Worm (Caenorhabditis elegans) whole organism, young adult: ENCODE results near the gene bicd-1.

Source experiments
- C06A6.2 ChIP-seq: fragments of 200-800 bp; sonication (Bioruptor generic); conservative IDR thresholded peaks from 2 replicates; pipeline ENCODE4 v1.3.6; 2022; ENCODE audit warnings: missing genetic modification characterization, missing compliant biosample characterization
- F55B11.4 ChIP-seq: sonication (generic microtip); optimal IDR thresholded peaks from 2 replicates; lab custom pipeline; 2016; ENCODE audit warnings: missing compliant biosample characterization, missing genetic modification characterization, borderline replicate concordance; ENCODE audit not compliant: insufficient read depth
- ZK185.1 ChIP-seq: sonication (generic microtip); optimal IDR thresholded peaks from 2 replicates; lab custom pipeline; 2016; ENCODE audit warnings: mild to moderate bottlenecking, missing genetic modification characterization, missing compliant biosample characterization; ENCODE audit not compliant: poor library complexity, severe bottlenecking
- ama-1 ChIP-seq, 3 experiments: fragments of 150-350 bp in 1 of 3; sonication (generic microtip) in 2 of 3; optimal IDR thresholded peaks; 2 replicates each; lab custom pipeline; 2014 to 2018; ENCODE audit warnings: missing biosample characterization in 2 of 3, missing genetic modification characterization in 2 of 3, missing genetic modification reagents in 2 of 3
- dox-1 ChIP-seq: fragments of 200-800 bp; sonication (Bioruptor generic); IDR thresholded peaks from 2 replicates; pipeline ENCODE4 v1.3.6; 2022; ENCODE audit warnings: missing genetic modification reagents, missing genetic modification characterization, missing compliant biosample characterization
- dpl-1 ChIP-seq: fragments of 150-350 bp; optimal IDR thresholded peaks from 2 replicates; lab custom pipeline; 2014; ENCODE audit warnings: missing biosample characterization, missing genetic modification reagents, missing genetic modification characterization
- nfya-2 ChIP-seq: fragments of 200-800 bp; sonication (Bioruptor generic); IDR thresholded peaks from 2 replicates; pipeline ENCODE4 v1.3.6; 2022; ENCODE audit warnings: missing genetic modification reagents, missing genetic modification characterization, missing compliant biosample characterization
- nhr-27 ChIP-seq: fragments of 200-800 bp; sonication (Bioruptor generic); optimal IDR thresholded peaks from 2 replicates; lab custom pipeline; 2018; ENCODE audit warnings: mild to moderate bottlenecking, missing genetic modification characterization, moderate library complexity, missing compliant biosample characterization
- unc-62 ChIP-seq: fragments of 150-350 bp; optimal IDR thresholded peaks from 2 replicates; lab custom pipeline; 2014; ENCODE audit warnings: missing biosample characterization, missing genetic modification reagents, missing genetic modification characterization
- zfh-2 ChIP-seq: fragments of 200-800 bp; sonication (Bioruptor generic); conservative IDR thresholded peaks from 2 replicates; pipeline ENCODE4 v1.3.6; 2022; ENCODE audit warnings: missing genetic modification reagents, missing genetic modification characterization, missing compliant biosample characterization
- ztf-26 ChIP-seq: sonication (generic microtip); optimal IDR thresholded peaks from 2 replicates; lab custom pipeline; 2017; ENCODE audit warnings: missing genetic modification characterization, missing compliant biosample characterization
- ztf-3 ChIP-seq: fragments of 200-800 bp; sonication (Bioruptor generic); optimal IDR thresholded peaks from 2 replicates; lab custom pipeline; 2018; ENCODE audit warnings: mild to moderate bottlenecking, missing genetic modification characterization, missing compliant biosample characterization

ce11 chrIV:6548609-6549008 lies 23.5 kb downstream of the bicd-1 start, which contains the start of gene fan-1:
- no peak for TF ChIP-seq ZK185.1 (tag; lab: Kevin White, UChicago)
- TF ChIP-seq F55B11.4 (tag; lab: Kevin White, UChicago) = no peak
- TF ChIP-seq zfh-2 (GFP tag; lab: Robert Waterston, UW) = no peak
- TF ChIP-seq ama-1 (optimal IDR thresholded peaks at IDR 0.05; lab: Kevin White, UChicago) = no peak
- TF ChIP-seq ama-1 (GFP tag; optimal IDR thresholded peaks at IDR 0.05; lab: Kevin White, UChicago) = no peak
- no peak for TF ChIP-seq unc-62 (GFP tag; lab: Kevin White, UChicago)
- no peak for TF ChIP-seq C06A6.2 (GFP tag; lab: Robert Waterston, UW)
- no peak for TF ChIP-seq ztf-3 (GFP tag; lab: Kevin White, UChicago)
- TF ChIP-seq nfya-2 (GFP tag; lab: Robert Waterston, UW) = no peak
- TF ChIP-seq nhr-27 = no peak
- peak; percentile 52 for TF ChIP-seq dpl-1
- TF ChIP-seq ztf-26 = no peak
- no peak for TF ChIP-seq dox-1 (GFP tag; lab: Robert Waterston, UW)
